Fruit fly (Drosophila melanogaster) whole organism, pupa: ENCODE data around the gene CG1324.

Experiments used
- CG12605 ChIP-seq: fragments of 200-800 bp; sonication (Bioruptor generic); IDR thresholded peaks from 2 replicates; pipeline ENCODE4 v1.3.6; 2022; ENCODE audit warnings: missing biosample characterization, missing genetic modification characterization
- CG32121 ChIP-seq: fragments of 200-800 bp; sonication (Bioruptor generic); IDR thresholded peaks from 2 replicates; pipeline ENCODE4 v1.3.6; 2022; ENCODE audit warnings: missing biosample characterization, missing genetic modification characterization
- CG34367 ChIP-seq: fragments of 200-800 bp; sonication (Bioruptor generic); optimal IDR thresholded peaks from 2 replicates; lab custom pipeline; 2018; ENCODE audit warnings: missing biosample characterization, mild to moderate bottlenecking, missing genetic modification characterization
- CG9948 ChIP-seq: fragments of 200-800 bp; sonication (Bioruptor generic); optimal IDR thresholded peaks from 2 replicates; lab custom pipeline; 2018; ENCODE audit warnings: missing biosample characterization, mild to moderate bottlenecking, missing genetic modification characterization, moderate library complexity
- D1 ChIP-seq: fragments of 200-800 bp; sonication (Bioruptor generic); optimal IDR thresholded peaks from 2 replicates; lab custom pipeline; 2018; ENCODE audit warnings: missing biosample characterization, mild to moderate bottlenecking, missing genetic modification characterization, moderate library complexity
- rn ChIP-seq: fragments of 200-800 bp; sonication (Bioruptor generic); IDR thresholded peaks from 2 replicates; pipeline ENCODE4 v1.3.6; 2022; ENCODE audit warnings: missing biosample characterization, missing genetic modification characterization

dm6 chrX:20691213-20691612 lies 44.5 kb downstream of the CG1324 start:
- no peak for TF ChIP-seq rn
- no peak for TF ChIP-seq CG9948 (tag; lab: Kevin White, UChicago)
- TF ChIP-seq CG32121 (GFP tag; lab: Robert Waterston, UW): no peak
- TF ChIP-seq CG34367: no peak
- TF ChIP-seq D1 (tag; lab: Kevin White, UChicago): no peak
- TF ChIP-seq CG12605 (GFP tag; lab: Robert Waterston, UW): no peak
